Worm (Caenorhabditis elegans) whole organism, L3 larva: ENCODE data around the gene hyls-1.

Source experiments
- elt-1 ChIP-seq: fragments of 150-350 bp; optimal IDR thresholded peaks from 2 replicates; lab custom pipeline; 2014; ENCODE audit warnings: missing biosample characterization, missing genetic modification characterization
- mdl-1 ChIP-seq: fragments of 150-350 bp; optimal IDR thresholded peaks from 2 replicates; lab custom pipeline; 2014; ENCODE audit warnings: missing biosample characterization, missing genetic modification characterization
- nhr-11 ChIP-seq: fragments of 150-350 bp; optimal IDR thresholded peaks from 2 replicates; lab custom pipeline; 2014; ENCODE audit warnings: missing biosample characterization, missing genetic modification characterization
- nhr-28 ChIP-seq: fragments of 150-350 bp; optimal IDR thresholded peaks from 2 replicates; lab custom pipeline; 2014; ENCODE audit warnings: missing biosample characterization, missing genetic modification characterization

DNA sequence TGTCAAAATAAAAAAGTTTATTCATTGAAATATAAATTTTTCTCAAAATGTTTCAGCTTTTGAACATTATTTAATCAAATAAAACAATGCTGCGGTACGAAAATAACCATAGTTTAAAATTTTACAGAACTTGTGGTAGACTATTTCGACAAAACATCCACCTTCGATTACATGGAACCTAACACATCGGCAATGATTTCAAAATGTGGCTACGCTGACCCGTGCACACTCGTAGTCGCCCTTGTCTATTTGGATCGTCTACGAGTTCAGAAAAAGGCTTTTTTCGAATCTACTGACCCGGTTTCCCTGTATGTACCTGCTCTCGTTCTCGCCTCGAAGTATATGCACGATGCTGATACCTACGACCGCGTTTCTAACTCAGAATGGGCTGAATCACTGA, 40.1 kb upstream of the hyls-1 start:
- no peak for TF ChIP-seq mdl-1 (tag; lab: Kevin White, UChicago)
- TF ChIP-seq nhr-28 = no peak
- TF ChIP-seq elt-1 (tag; lab: Kevin White, UChicago) = no peak
- no peak for TF ChIP-seq nhr-11 (tag; lab: Kevin White, UChicago)
